Fruit fly (Drosophila melanogaster): ENCODE measurements around the gene pdgy.

Gene pdgy

dm6 chrX:14955050-14955783, 1.9 kb upstream of the pdgy start, which contains the start of the genes CG9030 and eag (continued):
- TF ChIP-seq dan (GFP tag; IDR thresholded peaks at IDR 0.05): no peak
- TF ChIP-seq CG13624 (GFP tag; optimal IDR thresholded peaks at IDR 0.05): peak; percentile 27
- no peak for TF ChIP-seq pfk (GFP tag; optimal IDR thresholded peaks at IDR 0.05)
- no peak for TF ChIP-seq CG2202 (tag; optimal IDR thresholded peaks at IDR 0.05)
- TF ChIP-seq hth (optimal IDR thresholded peaks at IDR 0.05): no peak
- TF ChIP-seq nerfin-2 (GFP tag; IDR thresholded peaks at IDR 0.05; ENCODE audit: partially characterized antibody): peak; percentile 78
- TF ChIP-seq CG12236 (GFP tag; optimal IDR thresholded peaks at IDR 0.05): no peak
- no peak for TF ChIP-seq CG1832 (GFP tag; optimal IDR thresholded peaks at IDR 0.05)
- TF ChIP-seq Spps (tag; optimal IDR thresholded peaks at IDR 0.05): no peak
- no peak for TF ChIP-seq cas (GFP tag; IDR thresholded peaks at IDR 0.05)
- TF ChIP-seq CG13424 (tag; optimal IDR thresholded peaks at IDR 0.05): no peak
- TF ChIP-seq Ptx1 (GFP tag; IDR thresholded peaks at IDR 0.05): no peak
- no peak for TF ChIP-seq CG6854 (GFP tag; optimal IDR thresholded peaks at IDR 0.05)
- TF ChIP-seq CG9609 (GFP tag; optimal IDR thresholded peaks at IDR 0.05): no peak
- no peak for TF ChIP-seq az2 (GFP tag; optimal IDR thresholded peaks at IDR 0.05)
- TF ChIP-seq Fer1 (GFP tag; optimal IDR thresholded peaks at IDR 0.05): no peak
- TF ChIP-seq CG17385 (GFP tag; optimal IDR thresholded peaks at IDR 0.05): no peak
- peak; percentile 82 for TF ChIP-seq vnd (GFP tag; IDR thresholded peaks at IDR 0.05; ENCODE audit: partially characterized antibody)
- TF ChIP-seq pnt (GFP tag; optimal IDR thresholded peaks at IDR 0.05): no peak
- TF ChIP-seq CG10462 (GFP tag; optimal IDR thresholded peaks at IDR 0.05): peak; percentile 84
- no peak for TF ChIP-seq run (tag; optimal IDR thresholded peaks at IDR 0.05)
- TF ChIP-seq onecut (GFP tag; IDR thresholded peaks at IDR 0.05): peak; percentile 39
- TF ChIP-seq z (GFP tag; IDR thresholded peaks at IDR 0.05): no peak
- peak; percentile 2 for TF ChIP-seq grau (tag; optimal IDR thresholded peaks at IDR 0.05)
- peak in 1 of 2 experiments; percentile 14 for TF ChIP-seq Pdp1 (GFP tag; optimal IDR thresholded peaks at IDR 0.05)
- no peak for TF ChIP-seq Drgx (GFP tag; IDR thresholded peaks at IDR 0.05)
- no peak for TF ChIP-seq Fer3 (tag; optimal IDR thresholded peaks at IDR 0.05)
- TF ChIP-seq CG10321 (GFP tag; IDR thresholded peaks at IDR 0.05): no peak
- TF ChIP-seq dmrt99B (tag; optimal IDR thresholded peaks at IDR 0.05): no peak
- TF ChIP-seq CG5245 (GFP tag; optimal IDR thresholded peaks at IDR 0.05): no peak
- peak; percentile 65 for TF ChIP-seq CG15514 (GFP tag; optimal IDR thresholded peaks at IDR 0.05)
- TF ChIP-seq CG9797 (GFP tag; optimal IDR thresholded peaks at IDR 0.05): peak; percentile 9
- TF ChIP-seq CG8924 (tag; optimal IDR thresholded peaks at IDR 0.05): no peak
- TF ChIP-seq Mrtf (GFP tag; IDR thresholded peaks at IDR 0.05): no peak
- TF ChIP-seq lbe (GFP tag; optimal IDR thresholded peaks at IDR 0.05): no peak
- no peak for TF ChIP-seq Doc2 (GFP tag; IDR thresholded peaks at IDR 0.05)
- peak; percentile 93 for TF ChIP-seq CTCF (GFP tag; optimal IDR thresholded peaks at IDR 0.05)
- TF ChIP-seq gcm2 (GFP tag; optimal IDR thresholded peaks at IDR 0.05): no peak
- 0 out of 3 replicates have a peak, but pooled peaks have one; percentile 42 for TF ChIP-seq mld (GFP tag; IDR thresholded peaks at IDR 0.05; ENCODE audit: partially characterized antibody)
- peak; percentile 62 for TF ChIP-seq Hey (tag; optimal IDR thresholded peaks at IDR 0.05)
- TF ChIP-seq CG5180 (GFP tag; optimal IDR thresholded peaks at IDR 0.05): no peak
- no peak for TF ChIP-seq schlank (tag; optimal IDR thresholded peaks at IDR 0.05)
- TF ChIP-seq tap (tag; optimal IDR thresholded peaks at IDR 0.05): no peak
- no peak for TF ChIP-seq NC2β (GFP tag; optimal IDR thresholded peaks at IDR 0.05)
- TF ChIP-seq crol (GFP tag; IDR thresholded peaks at IDR 0.05): peak; percentile 45; the same call in 1 of the 2 replicates
- TF ChIP-seq twi (tag; optimal IDR thresholded peaks at IDR 0.05): no peak
- TF ChIP-seq ap (GFP tag; IDR thresholded peaks at IDR 0.05): no peak
- no peak for TF ChIP-seq Nf-YC (tag; optimal IDR thresholded peaks at IDR 0.05)
- peak; percentile 31; the same call in 1 of the 2 replicates for TF ChIP-seq vvl (GFP tag; IDR thresholded peaks at IDR 0.05)
- TF ChIP-seq CG6689 (GFP tag; IDR thresholded peaks at IDR 0.05): no peak
- peak; percentile 12 for TF ChIP-seq HmgD (GFP tag; optimal IDR thresholded peaks at IDR 0.05)

Measured in whole organism, embryonic.